Worm (Caenorhabditis elegans) whole organism, young adult: ENCODE measurements around the gene srr-10.

Experiments
- B0336.3 ChIP-seq: fragments of 200-800 bp; sonication (Bioruptor generic); IDR thresholded peaks from 2 replicates; pipeline ENCODE4 v1.3.6; 2022; ENCODE audit warnings: missing genetic modification characterization, missing compliant biosample characterization
- C06A6.2 ChIP-seq: fragments of 200-800 bp; sonication (Bioruptor generic); conservative IDR thresholded peaks from 2 replicates; pipeline ENCODE4 v1.3.6; 2022; ENCODE audit warnings: missing genetic modification characterization, missing compliant biosample characterization
- F10E7.11 ChIP-seq: sonication (generic microtip); optimal IDR thresholded peaks from 2 replicates; lab custom pipeline; 2017; ENCODE audit warnings: mild to moderate bottlenecking, missing genetic modification characterization, moderate library complexity, missing compliant biosample characterization
- F39B2.1 ChIP-seq: fragments of 200-800 bp; sonication (Bioruptor generic); IDR thresholded peaks from 2 replicates; pipeline ENCODE4 v1.3.6; 2022; ENCODE audit warnings: missing genetic modification reagents, missing genetic modification characterization, missing compliant biosample characterization
- F52B5.7 ChIP-seq: sonication (generic microtip); optimal IDR thresholded peaks from 2 replicates; lab custom pipeline; 2016; ENCODE audit warnings: mild to moderate bottlenecking, missing genetic modification characterization, missing compliant biosample characterization
- F55B11.4 ChIP-seq: sonication (generic microtip); optimal IDR thresholded peaks from 2 replicates; lab custom pipeline; 2016; ENCODE audit warnings: missing compliant biosample characterization, missing genetic modification characterization, borderline replicate concordance; ENCODE audit not compliant: insufficient read depth
- F57A8.1 ChIP-seq: fragments of 200-800 bp; sonication (Bioruptor generic); optimal IDR thresholded peaks from 2 replicates; lab custom pipeline; 2018; ENCODE audit warnings: mild to moderate bottlenecking, missing genetic modification characterization, moderate library complexity, missing compliant biosample characterization
- K11D2.4 ChIP-seq: fragments of 200-800 bp; sonication (Bioruptor generic); IDR thresholded peaks from 2 replicates; pipeline ENCODE4 v1.3.6; 2022; ENCODE audit warnings: missing genetic modification reagents, missing genetic modification characterization, missing compliant biosample characterization
- T07F8.4 ChIP-seq: sonication (generic microtip); optimal IDR thresholded peaks from 2 replicates; lab custom pipeline; 2016; ENCODE audit warnings: mild to moderate bottlenecking, missing genetic modification characterization, moderate library complexity, missing compliant biosample characterization
- T26A5.8 ChIP-seq: sonication (generic microtip); optimal IDR thresholded peaks from 2 replicates; lab custom pipeline; 2016; ENCODE audit warnings: missing genetic modification characterization, missing compliant biosample characterization
- ZK185.1 ChIP-seq: sonication (generic microtip); optimal IDR thresholded peaks from 2 replicates; lab custom pipeline; 2016; ENCODE audit warnings: mild to moderate bottlenecking, missing genetic modification characterization, missing compliant biosample characterization; ENCODE audit not compliant: poor library complexity, severe bottlenecking
- akir-1 ChIP-seq: fragments of 200-800 bp; sonication (Bioruptor generic); optimal IDR thresholded peaks from 2 replicates; lab custom pipeline; 2018; ENCODE audit warnings: mild to moderate bottlenecking, missing genetic modification characterization, moderate library complexity, missing compliant biosample characterization
- aptf-3 ChIP-seq: fragments of 200-800 bp; sonication (Bioruptor generic); IDR thresholded peaks from 2 replicates; pipeline ENCODE4 v1.3.6; 2022; ENCODE audit warnings: missing genetic modification characterization, missing compliant biosample characterization
- attf-6 ChIP-seq: fragments of 200-800 bp; sonication (Bioruptor generic); IDR thresholded peaks from 2 replicates; pipeline ENCODE4 v1.3.6; 2022; ENCODE audit warnings: missing genetic modification reagents, missing genetic modification characterization, missing compliant biosample characterization
- bed-2 ChIP-seq: fragments of 200-800 bp; sonication (Bioruptor generic); IDR thresholded peaks from 2 replicates; pipeline ENCODE4 v1.3.6; 2022; ENCODE audit warnings: missing genetic modification reagents, missing genetic modification characterization, missing compliant biosample characterization
- ceh-100 ChIP-seq: fragments of 200-800 bp; sonication (Bioruptor generic); IDR thresholded peaks from 2 replicates; pipeline ENCODE4 v1.3.6; 2022; ENCODE audit warnings: missing genetic modification reagents, missing genetic modification characterization, missing compliant biosample characterization
- ceh-58 ChIP-seq: fragments of 200-800 bp; sonication (Bioruptor generic); IDR thresholded peaks from 2 replicates; pipeline ENCODE4 v1.3.6; 2022; ENCODE audit warnings: missing genetic modification characterization, missing compliant biosample characterization
- ceh-91 ChIP-seq: fragments of 200-800 bp; sonication (Bioruptor generic); IDR thresholded peaks from 2 replicates; pipeline ENCODE4 v1.3.6; 2022; ENCODE audit warnings: missing genetic modification reagents, missing genetic modification characterization, missing compliant biosample characterization
- dpl-1 ChIP-seq: fragments of 150-350 bp; optimal IDR thresholded peaks from 2 replicates; lab custom pipeline; 2014; ENCODE audit warnings: missing biosample characterization, missing genetic modification reagents, missing genetic modification characterization
- fkh-3 ChIP-seq: sonication (generic microtip); optimal IDR thresholded peaks from 2 replicates; lab custom pipeline; 2016; ENCODE audit warnings: mild to moderate bottlenecking, missing genetic modification characterization, missing compliant biosample characterization
- hmg-20 ChIP-seq: fragments of 200-800 bp; sonication (Bioruptor generic); IDR thresholded peaks from 2 replicates; pipeline ENCODE4 v1.3.6; 2022; ENCODE audit warnings: missing genetic modification reagents, missing genetic modification characterization, missing compliant biosample characterization
- madf-6 ChIP-seq: fragments of 200-800 bp; sonication (Bioruptor generic); IDR thresholded peaks from 2 replicates; pipeline ENCODE4 v1.3.6; 2022; ENCODE audit warnings: missing genetic modification reagents, missing genetic modification characterization, missing compliant biosample characterization
- mes-4 ChIP-seq: sonication (generic microtip); optimal IDR thresholded peaks from 2 replicates; lab custom pipeline; 2016; ENCODE audit warnings: missing genotype, missing genetic modification characterization, missing compliant biosample characterization
- nhr-120 ChIP-seq: fragments of 200-800 bp; sonication (Bioruptor generic); IDR thresholded peaks from 2 replicates; pipeline ENCODE4 v1.3.6; 2022; ENCODE audit warnings: missing genetic modification characterization, missing compliant biosample characterization
- nhr-80 ChIP-seq: sonication (generic microtip); optimal IDR thresholded peaks from 2 replicates; lab custom pipeline; 2016; ENCODE audit warnings: missing genetic modification characterization, missing compliant biosample characterization
- nhr-90 ChIP-seq: sonication (generic microtip); optimal IDR thresholded peaks from 2 replicates; lab custom pipeline; 2016; ENCODE audit warnings: missing genotype, mild to moderate bottlenecking, missing genetic modification characterization, missing compliant biosample characterization
- pbrm-1 ChIP-seq: fragments of 200-800 bp; sonication (Bioruptor generic); IDR thresholded peaks from 2 replicates; pipeline ENCODE4 v1.3.6; 2022; ENCODE audit warnings: missing genetic modification reagents, missing genetic modification characterization, missing compliant biosample characterization
- pha-4 ChIP-seq: fragments of 150-350 bp; sonication (generic microtip); optimal IDR thresholded peaks from 2 replicates; lab custom pipeline; 2014; ENCODE audit warnings: missing biosample characterization, missing genetic modification reagents, missing genetic modification characterization
- rcor-1 ChIP-seq: fragments of 200-800 bp; sonication (Bioruptor generic); IDR thresholded peaks from 2 replicates; pipeline ENCODE4 v1.3.6; 2022; ENCODE audit warnings: missing genetic modification reagents, missing genetic modification characterization, missing compliant biosample characterization
- repo-1 ChIP-seq: sonication (generic microtip); optimal IDR thresholded peaks from 2 replicates; lab custom pipeline; 2017; ENCODE audit warnings: mild to moderate bottlenecking, missing genetic modification characterization, missing compliant biosample characterization
- sea-2 ChIP-seq: fragments of 200-800 bp; sonication (Bioruptor generic); IDR thresholded peaks from 2 replicates; pipeline ENCODE4 v1.3.6; 2022; ENCODE audit warnings: missing genetic modification characterization, missing compliant biosample characterization
- snpc-1.3 ChIP-seq: sonication (generic microtip); optimal IDR thresholded peaks from 2 replicates; lab custom pipeline; 2017; ENCODE audit warnings: missing genetic modification characterization, mild to moderate bottlenecking, missing compliant biosample characterization, antibody characterized with exemption, moderate library complexity, missing genotype, missing genetic modification reagents; ENCODE audit not compliant: insufficient read depth
- snpc-4 ChIP-seq, 5 experiments: fragments of 150-350 bp in 1 of 5; sonication (generic microtip) in 4 of 5; optimal IDR thresholded peaks; 2 replicates each; lab custom pipeline; 2014 to 2018; ENCODE audit warnings: missing genetic modification characterization in 5 of 5, missing biosample characterization in 3 of 5, antibody characterized with exemption in 2 of 5, mild to moderate bottlenecking in 2 of 5, missing compliant biosample characterization in 2 of 5, missing genotype in 2 of 5, moderate library complexity in 2 of 5, missing genetic modification reagents in 1 of 5
- tbp1 ChIP-seq: fragments of 200-800 bp; sonication (Bioruptor generic); optimal IDR thresholded peaks from 2 replicates; lab custom pipeline; 2018; ENCODE audit warnings: mild to moderate bottlenecking, missing genetic modification characterization, missing compliant biosample characterization
- tlf-1 ChIP-seq: fragments of 200-800 bp; sonication (Bioruptor generic); optimal IDR thresholded peaks from 2 replicates; lab custom pipeline; 2018; ENCODE audit warnings: mild to moderate bottlenecking, missing genetic modification characterization, missing compliant biosample characterization
- zfh-2 ChIP-seq: fragments of 200-800 bp; sonication (Bioruptor generic); conservative IDR thresholded peaks from 2 replicates; pipeline ENCODE4 v1.3.6; 2022; ENCODE audit warnings: missing genetic modification reagents, missing genetic modification characterization, missing compliant biosample characterization
- zim-3 ChIP-seq: sonication (generic microtip); optimal IDR thresholded peaks from 2 replicates; lab custom pipeline; 2017; ENCODE audit warnings: mild to moderate bottlenecking, missing genetic modification characterization, moderate library complexity, missing compliant biosample characterization
- ztf-25 ChIP-seq: fragments of 200-800 bp; sonication (Bioruptor generic); IDR thresholded peaks from 2 replicates; pipeline ENCODE4 v1.3.6; 2022; ENCODE audit warnings: missing genetic modification reagents, missing genetic modification characterization, missing compliant biosample characterization
- ztf-28 ChIP-seq: fragments of 200-800 bp; sonication (Bioruptor generic); IDR thresholded peaks from 2 replicates; pipeline ENCODE4 v1.3.6; 2022; ENCODE audit warnings: missing genetic modification reagents, missing genetic modification characterization, missing compliant biosample characterization
- ztf-3 ChIP-seq: fragments of 200-800 bp; sonication (Bioruptor generic); optimal IDR thresholded peaks from 2 replicates; lab custom pipeline; 2018; ENCODE audit warnings: mild to moderate bottlenecking, missing genetic modification characterization, missing compliant biosample characterization
- ztf-6 ChIP-seq: fragments of 200-800 bp; sonication (Bioruptor generic); IDR thresholded peaks from 2 replicates; pipeline ENCODE4 v1.3.6; 2022; ENCODE audit warnings: missing genetic modification reagents, missing genetic modification characterization, missing compliant biosample characterization

srr-10 gene

ce11 chrV:7735319-7735718 is at the start of gene srr-10:
srr-10 (plus strand) TSS chrV:7735619.
- TF ChIP-seq ZK185.1 (tag; lab: Kevin White, UChicago) (no peak), bed-2 (no peak)

ce11 chrV:7686189-7686588 is 49.2 kb upstream of the srr-10 start, which contains the start of the genes nhr-94 and nhr-152:
nhr-94 (minus strand) TSS chrV:7686335.
nhr-152 (plus strand) TSS chrV:7686350.
- TF ChIP-seq F57A8.1 (GFP tag; lab: Kevin White, UChicago) = no peak
- TF ChIP-seq, all 124 proteins: peak for 0

- TF ChIP-seq nhr-90 (tag; lab: Kevin White, UChicago) = no peak
Observed at ce11 chrV:7689888-7690287, 45.5 kb upstream of the srr-10 start, which contains the start of gene C12D5.9. C12D5.9 (minus strand) TSS chrV:7689988.

- TF ChIP-seq tbp1 (no peak), C06A6.2 (no peak), aptf-3 (GFP tag; lab: Robert Waterston, UW) (no peak), ceh-58 (GFP tag; lab: Robert Waterston, UW) (no peak), fkh-3 (tag; lab: Kevin White, UChicago) (no peak), pbrm-1 (GFP tag; lab: Robert Waterston, UW) (no peak), madf-6 (GFP tag; lab: Robert Waterston, UW) (no peak), T26A5.8 (tag; lab: Kevin White, UChicago) (no peak), ztf-6 (GFP tag; lab: Robert Waterston, UW) (no peak), pha-4 (tag; lab: Kevin White, UChicago) (no peak), ztf-28 (GFP tag; lab: Robert Waterston, UW) (no peak), attf-6 (GFP tag; lab: Robert Waterston, UW) (no peak), repo-1 (tag; lab: Kevin White, UChicago) (no peak), snpc-4 (GFP tag; optimal IDR thresholded peaks at IDR 0.05; lab: Kevin White, UChicago) (no peak), snpc-4 (tag; optimal IDR thresholded peaks at IDR 0.05; lab: Kevin White, UChicago) (no peak), nhr-120 (GFP tag; lab: Robert Waterston, UW) (no peak), K11D2.4 (no peak), snpc-1.3 (no peak), bed-2 (no peak), zim-3 (no peak)
Observed at ce11 chrV:7690637-7691036, 44.8 kb upstream of the srr-10 start.

ce11 chrV:7693394-7693793 is 42.0 kb upstream of the srr-10 start, which contains the start of gene C12D5.10:
C12D5.10 (minus strand) TSS chrV:7693494.
- TF ChIP-seq tlf-1 (GFP tag; lab: Kevin White, UChicago) (no peak), F10E7.11 (tag; lab: Kevin White, UChicago) (no peak), tbp1 (no peak), F39B2.1 (GFP tag; lab: Robert Waterston, UW) (no peak), nhr-80 (tag; lab: Kevin White, UChicago) (no peak), ztf-25 (GFP tag; lab: Robert Waterston, UW) (no peak), B0336.3 (GFP tag; lab: Robert Waterston, UW) (no peak), mes-4 (tag; lab: Kevin White, UChicago) (no peak)

ce11 chrV:7696842-7697241 is 38.6 kb upstream of the srr-10 start, which contains the start of gene ZK105.3:
ZK105.3 (plus strand) TSS chrV:7697142.
- TF ChIP-seq rcor-1 (GFP tag; lab: Robert Waterston, UW) = no peak
- TF ChIP-seq ztf-3 (GFP tag; lab: Kevin White, UChicago) = no peak
- no peak for TF ChIP-seq nhr-120 (GFP tag; lab: Robert Waterston, UW)
- no peak for TF ChIP-seq nhr-90 (tag; lab: Kevin White, UChicago)
- TF ChIP-seq akir-1 = no peak
- no peak for TF ChIP-seq ceh-100
- no peak for TF ChIP-seq F55B11.4 (tag; lab: Kevin White, UChicago)
- TF ChIP-seq dpl-1 = no peak
- no peak for TF ChIP-seq sea-2
- no peak for TF ChIP-seq F52B5.7 (tag; lab: Kevin White, UChicago)
- TF ChIP-seq zfh-2 (GFP tag; lab: Robert Waterston, UW) = no peak
- no peak for TF ChIP-seq pha-4 (tag; lab: Kevin White, UChicago)
- TF ChIP-seq T07F8.4 (tag; lab: Kevin White, UChicago) = no peak
- TF ChIP-seq hmg-20 (GFP tag; lab: Robert Waterston, UW) = no peak
- TF ChIP-seq ceh-91 (GFP tag; lab: Robert Waterston, UW) = no peak
